Fruit fly (Drosophila melanogaster) Kc167 (cell line): Measurements from ENCODE around the gene CG17191.

Experiments used
- Myc ChIP-seq: fragments of >200 bp; optimal IDR thresholded peaks from 2 replicates; lab custom pipeline; 2017; ENCODE audit warnings: missing external identifiers
- Sin3A ChIP-seq: fragments of >200 bp; optimal IDR thresholded peaks from 2 replicates; lab custom pipeline; 2018; ENCODE audit warnings: missing external identifiers
- h ChIP-seq: fragments of >200 bp; optimal IDR thresholded peaks from 3 replicates; lab custom pipeline; 2018; ENCODE audit warnings: missing external identifiers
- insv ChIP-seq: fragments of >200 bp; optimal IDR thresholded peaks from 3 replicates; lab custom pipeline; 2018; ENCODE audit warnings: missing external identifiers
- psq ChIP-seq: fragments of >200 bp; optimal IDR thresholded peaks from 2 replicates; lab custom pipeline; 2017; ENCODE audit warnings: missing external identifiers
- ttk ChIP-seq: sonication (Bioruptor generic); optimal IDR thresholded peaks from 2 replicates; lab custom pipeline; 2017; ENCODE audit warnings: missing external identifiers

CG17191 gene

DNA sequence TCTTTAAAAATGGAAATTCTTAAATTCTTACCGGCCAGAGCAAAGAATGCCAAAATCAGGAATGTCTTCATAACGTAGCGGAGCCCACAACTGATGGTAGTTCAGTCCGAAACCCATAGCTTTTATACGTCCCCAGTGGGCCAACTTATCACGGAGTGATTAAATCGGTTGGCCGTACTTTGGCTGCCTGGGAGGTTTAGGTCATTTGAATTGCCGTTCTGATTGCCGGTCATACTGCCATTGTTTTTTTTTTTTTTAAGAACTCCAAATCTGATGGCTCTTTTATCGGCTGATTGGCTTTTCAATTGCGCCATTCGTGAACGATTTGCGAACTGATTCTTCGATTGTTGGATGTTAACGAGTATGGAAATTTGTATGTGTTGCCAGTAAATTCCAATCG is 3.6 kb upstream of the CG17191 start, which contains the start of gene CG6277:
CG6277 (minus strand) TSS at position 101 of the 400 bp plus-strand sequence.
- TF ChIP-seq h (lab: Kevin White, UChicago) (no peak), insv (no peak), psq (lab: Kevin White, UChicago) (no peak), Sin3A (lab: Kevin White, UChicago) (no peak), Myc (lab: Kevin White, UChicago) (no peak), ttk (no peak)

DNA sequence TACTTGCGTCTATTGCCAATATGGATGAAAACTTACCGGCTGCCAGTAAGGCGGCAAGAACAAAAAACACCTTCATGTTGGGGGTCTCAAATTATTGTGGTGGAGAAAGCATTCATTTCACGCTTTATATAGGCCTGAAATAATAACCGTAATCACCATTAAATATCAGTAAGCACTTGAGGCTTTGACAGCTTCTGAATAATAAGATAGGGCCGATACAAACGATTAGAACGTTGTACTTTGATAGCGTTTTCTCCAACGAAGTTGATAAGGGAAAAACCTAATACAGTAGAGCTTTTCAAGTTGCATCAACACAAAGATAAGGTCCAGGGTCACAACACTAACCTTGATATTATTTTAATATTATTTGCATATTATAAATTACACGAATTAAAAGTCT is 1.7 kb upstream of the CG17191 start, which contains the start of gene CG6283:
CG6283 (minus strand) TSS at position 101 of the 400 bp plus-strand sequence.
- TF ChIP-seq insv (no peak), psq (lab: Kevin White, UChicago) (no peak), Sin3A (lab: Kevin White, UChicago) (no peak), h (lab: Kevin White, UChicago) (no peak), ttk (no peak), Myc (lab: Kevin White, UChicago) (no peak)

DNA sequence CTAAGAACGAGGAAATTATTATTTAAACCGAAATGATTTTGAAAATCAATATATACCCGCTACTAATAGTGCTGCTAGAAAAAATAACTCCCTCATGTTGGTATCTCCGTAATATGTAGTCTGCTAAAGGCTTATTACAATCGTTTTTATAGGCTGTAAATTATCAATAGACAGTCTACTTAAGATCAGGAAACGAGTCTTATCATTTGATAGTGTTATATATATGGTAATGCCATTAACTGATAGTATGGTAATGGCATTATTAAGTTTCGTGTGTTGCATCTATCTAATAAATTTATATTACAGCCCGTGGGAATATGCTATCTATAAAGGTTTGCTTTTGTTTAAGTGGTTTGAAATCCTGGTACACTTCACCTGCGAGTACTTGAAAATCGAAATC is 1.4 kb downstream of the CG17191 start, which contains the start of gene CG17192:
CG17192 (minus strand) TSS at position 101 of the 400 bp plus-strand sequence.
- no peak for TF ChIP-seq ttk
- TF ChIP-seq h (lab: Kevin White, UChicago), result no peak
- TF ChIP-seq Sin3A (lab: Kevin White, UChicago), result no peak
- no peak for TF ChIP-seq insv
- TF ChIP-seq psq (lab: Kevin White, UChicago), result no peak
- no peak for TF ChIP-seq Myc (lab: Kevin White, UChicago)

DNA sequence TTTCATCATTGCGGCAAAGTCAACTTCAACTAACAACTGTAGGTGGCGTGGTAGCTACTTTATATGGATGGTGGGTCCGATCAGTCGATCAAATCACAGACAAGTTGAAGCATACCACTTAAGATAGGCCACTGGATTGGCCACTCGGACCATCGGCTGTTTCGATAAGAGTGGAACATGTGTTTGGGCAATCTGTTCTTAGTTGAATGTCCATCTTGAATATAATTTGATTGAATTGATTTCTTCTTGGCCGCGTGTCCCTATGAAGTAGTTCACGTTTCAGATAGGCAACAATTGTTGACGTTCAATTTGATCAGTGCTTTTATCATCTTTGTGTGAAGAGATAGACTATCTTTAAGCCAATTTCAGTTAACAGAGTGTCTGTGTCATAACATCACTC is 12.5 kb downstream of the CG17191 start, which contains the start of gene CG6295:
CG6295 (minus strand) TSS at position 34 of the 400 bp plus-strand sequence.
- TF ChIP-seq h (lab: Kevin White, UChicago), result no peak
- TF ChIP-seq psq (lab: Kevin White, UChicago), result no peak
- no peak for TF ChIP-seq Sin3A (lab: Kevin White, UChicago)
- TF ChIP-seq insv, result no peak
- no peak for TF ChIP-seq ttk
- no peak for TF ChIP-seq Myc (lab: Kevin White, UChicago)

DNA sequence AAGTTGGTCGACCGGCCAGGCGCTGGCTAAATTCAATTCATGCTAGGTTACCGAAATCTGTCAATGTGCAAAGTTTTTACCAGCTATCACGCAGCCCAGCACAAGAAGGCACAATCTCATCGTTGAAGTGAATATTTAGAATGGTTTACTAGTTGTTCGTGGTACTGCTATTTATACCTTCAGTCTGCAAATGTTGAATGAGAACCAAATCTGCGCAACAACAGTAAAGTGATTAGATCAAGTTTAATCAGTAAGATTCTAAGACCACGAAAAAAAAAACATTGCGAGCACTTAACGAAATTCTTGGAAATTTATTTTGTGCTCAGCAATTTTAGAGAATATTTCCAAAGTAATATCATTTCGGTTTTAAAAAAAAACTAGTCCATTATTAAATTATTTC is 14.2 kb downstream of the CG17191 start, which contains the start of gene CG6296:
CG6296 (minus strand) TSS at position 132 of the 400 bp plus-strand sequence.
- TF ChIP-seq Myc (lab: Kevin White, UChicago) (no peak), psq (lab: Kevin White, UChicago) (no peak), h (lab: Kevin White, UChicago) (no peak), Sin3A (lab: Kevin White, UChicago) (no peak), ttk (no peak), insv (no peak)

DNA sequence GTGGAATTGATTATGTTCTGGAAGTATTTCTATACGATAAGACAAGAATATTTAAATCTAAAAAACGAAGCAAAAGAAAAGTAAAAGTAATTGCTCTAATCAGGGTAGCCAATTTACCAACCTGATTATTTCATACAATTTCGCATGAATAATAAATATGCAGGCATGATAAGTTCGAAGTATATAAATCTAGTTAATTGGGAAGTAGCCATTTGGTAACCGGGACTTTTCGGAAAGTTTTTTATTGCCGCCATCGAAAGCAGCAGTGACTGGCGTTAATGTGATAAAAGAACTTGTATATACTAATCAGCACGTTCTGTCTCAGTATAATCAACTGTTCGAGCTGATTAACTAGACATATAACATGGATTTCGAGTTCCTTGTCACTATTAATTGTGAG is 16.8 kb downstream of the CG17191 start:
- no peak for TF ChIP-seq ttk

DNA sequence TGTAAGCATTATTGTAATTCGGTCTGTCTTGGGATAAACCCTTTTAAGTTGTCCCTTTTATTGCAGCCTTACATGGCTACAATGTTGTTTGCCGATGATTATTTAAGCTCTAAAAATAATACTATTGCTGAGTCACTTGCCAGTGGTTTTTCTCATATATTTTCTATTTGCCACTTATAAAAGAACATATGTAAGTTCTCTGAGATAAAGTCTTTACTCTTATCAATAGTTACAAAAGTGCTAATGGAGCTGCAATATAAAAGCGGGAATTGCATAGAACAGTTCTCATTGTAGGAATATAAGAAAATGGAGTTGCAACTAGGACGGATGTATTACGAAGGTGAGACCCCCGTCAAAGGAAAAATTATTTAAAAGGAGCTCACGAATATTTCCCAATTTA is 20.1 kb downstream of the CG17191 start, which contains the start of gene CG31077:
CG31077 (plus strand) TSS at position 301 of the 400 bp plus-strand sequence.
- TF ChIP-seq Sin3A (lab: Kevin White, UChicago) (no peak), ttk (no peak), psq (lab: Kevin White, UChicago) (no peak), h (lab: Kevin White, UChicago) (no peak), insv (no peak), Myc (lab: Kevin White, UChicago) (no peak)

DNA sequence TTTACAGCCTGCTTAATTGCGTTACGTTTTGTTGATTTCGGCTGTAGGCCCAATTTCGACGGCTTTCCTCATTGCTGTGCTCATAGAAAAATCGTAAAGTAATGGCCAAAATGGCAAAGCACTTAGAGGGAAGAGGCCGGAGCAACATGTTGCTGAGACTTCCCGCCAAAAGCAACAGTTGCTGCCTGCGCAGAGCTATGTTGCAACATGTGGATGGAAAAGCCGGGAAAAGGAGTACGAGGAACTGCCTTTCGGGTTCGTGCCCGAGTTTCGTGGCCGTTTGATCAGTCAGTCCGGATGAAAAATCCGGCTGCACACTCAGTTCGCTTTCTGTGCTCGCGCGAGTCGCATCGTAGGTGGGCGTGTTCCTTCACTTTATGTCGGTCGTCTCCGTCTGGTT is 22.9 kb downstream of the CG17191 start, which contains the start of gene RYa-R:
RYa-R (plus strand) TSS at position 339 of the 400 bp plus-strand sequence.
- TF ChIP-seq Myc (lab: Kevin White, UChicago) (no peak), ttk (no peak), psq (lab: Kevin White, UChicago) (no peak), insv (no peak), h (lab: Kevin White, UChicago) (no peak), Sin3A (lab: Kevin White, UChicago) (no peak)

DNA sequence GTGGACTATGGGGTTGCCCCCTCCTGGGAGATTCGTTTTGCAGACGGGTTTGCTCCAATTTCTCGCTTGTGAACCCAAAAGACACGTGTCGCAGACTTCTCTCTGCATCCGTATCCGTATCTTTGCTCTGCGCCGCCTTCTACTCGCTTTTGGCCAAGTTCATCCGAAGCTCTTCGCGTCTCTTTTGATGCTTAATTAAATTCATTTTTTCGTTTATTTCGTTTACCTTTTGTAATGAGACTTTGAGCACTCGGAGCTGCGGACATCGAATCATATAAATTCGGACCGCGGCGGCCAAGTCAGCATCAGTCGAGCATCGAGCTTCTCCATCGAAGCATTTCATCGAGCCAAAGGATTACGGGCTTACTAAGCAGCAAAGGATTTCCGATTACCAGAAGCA is 25.0 kb downstream of the CG17191 start, which contains the start of gene TwdlC:
TwdlC (plus strand) TSS at position 301 of the 400 bp plus-strand sequence.
- TF ChIP-seq Sin3A (lab: Kevin White, UChicago) (no peak), insv (no peak), h (lab: Kevin White, UChicago) (no peak), ttk (no peak)

DNA sequence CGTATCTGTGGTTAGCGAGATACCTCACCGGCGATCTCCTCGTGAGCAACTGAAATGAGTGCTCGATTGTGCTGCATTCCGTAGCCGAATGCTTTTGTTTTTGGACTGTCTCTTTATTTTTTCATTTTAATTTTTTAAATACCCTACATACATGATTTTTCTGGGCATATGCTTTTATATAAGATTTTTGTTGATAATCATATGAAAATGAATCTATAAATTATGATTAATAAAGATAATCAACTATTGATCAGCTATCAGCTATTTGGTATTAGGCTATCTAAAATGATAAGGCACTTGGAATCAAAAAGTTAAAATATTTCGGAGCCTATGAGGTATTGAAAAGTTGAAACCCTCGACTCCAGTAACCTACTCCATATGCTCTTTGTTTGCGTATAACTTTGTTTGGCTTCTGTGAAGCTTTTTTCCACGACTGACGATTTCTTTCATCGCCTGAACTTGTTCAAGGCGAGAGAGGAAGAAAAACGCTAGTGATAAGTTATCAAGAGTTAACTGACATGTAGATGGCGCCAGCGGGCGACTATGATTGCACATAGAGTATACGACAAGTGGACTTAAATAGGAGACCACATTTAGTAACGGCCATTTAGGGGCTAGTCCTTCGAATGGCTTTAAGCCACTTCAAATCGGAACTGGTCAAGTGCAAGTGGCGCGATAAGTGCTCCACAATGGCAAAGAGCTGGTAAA is 29.6 kb downstream of the CG17191 start, which contains the start of gene CG31076:
CG31076 (minus strand) TSS at position 51 of the 708 bp plus-strand sequence.
- TF ChIP-seq h (lab: Kevin White, UChicago), result no peak
- no peak for TF ChIP-seq Sin3A (lab: Kevin White, UChicago)
- TF ChIP-seq Myc (lab: Kevin White, UChicago), result no peak

DNA sequence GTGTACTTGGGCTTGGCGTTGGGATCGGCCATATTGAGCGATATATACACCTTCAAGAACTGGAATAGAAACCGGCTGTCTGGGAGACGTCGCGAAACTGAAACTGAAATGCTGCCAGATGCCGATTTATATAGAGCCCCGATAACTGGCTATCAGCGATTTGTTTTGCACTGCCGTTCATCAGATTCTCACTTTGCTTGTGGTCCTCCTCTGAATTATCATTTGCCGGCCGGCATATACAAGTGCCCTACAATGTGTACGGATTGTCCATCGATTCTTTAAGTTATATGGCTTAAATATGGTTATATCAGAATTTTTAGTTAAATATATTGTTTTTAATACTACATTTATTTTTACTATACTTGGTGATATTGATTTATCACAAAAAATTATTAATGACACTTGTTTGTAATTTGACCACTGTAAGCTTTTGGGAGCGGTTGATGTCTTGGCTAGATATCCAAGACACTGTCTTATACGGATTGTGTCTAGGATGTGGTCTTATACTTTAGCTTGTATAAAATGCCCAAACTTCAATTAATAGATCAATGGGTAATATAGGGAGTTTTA is 31.1 kb downstream of the CG17191 start, which contains the start of gene CG31075:
CG31075 (minus strand) TSS at position 106 of the 570 bp plus-strand sequence.
- peak; percentile 54 for TF ChIP-seq psq (lab: Kevin White, UChicago)
- TF ChIP-seq Sin3A (lab: Kevin White, UChicago), result no peak
- TF ChIP-seq h (lab: Kevin White, UChicago), result no peak
- TF ChIP-seq ttk, result no peak
- no peak for TF ChIP-seq insv
- TF ChIP-seq Myc (lab: Kevin White, UChicago), result no peak

DNA sequence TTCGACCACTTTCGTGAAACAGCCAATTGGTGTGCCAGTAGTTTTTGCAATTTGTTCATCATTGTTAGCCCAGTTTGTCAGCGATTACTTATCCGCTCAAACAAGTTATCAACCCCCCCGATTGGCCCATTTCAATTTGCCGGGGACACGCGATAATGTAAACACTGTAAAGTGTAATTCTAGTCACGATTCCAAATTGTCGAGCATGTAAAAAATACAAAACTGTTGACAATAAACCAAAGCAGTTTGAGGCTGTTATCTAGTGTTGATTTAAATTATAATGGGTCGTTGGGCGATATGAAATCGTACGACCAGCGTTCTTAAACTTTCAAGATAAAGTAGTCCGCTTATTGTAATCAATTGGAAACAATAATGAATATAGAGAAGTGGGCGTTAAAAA is 32.1 kb downstream of the CG17191 start:
- no peak for TF ChIP-seq ttk
- TF ChIP-seq Sin3A (lab: Kevin White, UChicago), result no peak
- no peak for TF ChIP-seq h (lab: Kevin White, UChicago)
- no peak for TF ChIP-seq Myc (lab: Kevin White, UChicago)
- no peak for TF ChIP-seq psq (lab: Kevin White, UChicago)
- TF ChIP-seq insv, result no peak
